Worm (Caenorhabditis elegans) whole organism, L2 larva: ENCODE measurements around the gene srx-50.

Source experiments
- ceh-82 ChIP-seq: fragments of 150-350 bp; optimal IDR thresholded peaks from 2 replicates; lab custom pipeline; 2014; ENCODE audit warnings: missing biosample characterization, missing genetic modification characterization
- mdl-1 ChIP-seq, 2 experiments: fragments of 150-350 bp in 1 of 2; sonication (generic microtip) in 1 of 2; optimal IDR thresholded peaks; 2 replicates each; lab custom pipeline; 2017; ENCODE audit warnings: missing biosample characterization in 2 of 2, missing genetic modification characterization in 2 of 2
- nhr-6 ChIP-seq: fragments of 150-350 bp; optimal IDR thresholded peaks from 2 replicates; lab custom pipeline; 2014; ENCODE audit warnings: missing biosample characterization, missing genetic modification characterization
- ztf-11 ChIP-seq: sonication (generic microtip); optimal IDR thresholded peaks from 2 replicates; lab custom pipeline; 2017; ENCODE audit warnings: missing biosample characterization, missing genetic modification characterization

DNA sequence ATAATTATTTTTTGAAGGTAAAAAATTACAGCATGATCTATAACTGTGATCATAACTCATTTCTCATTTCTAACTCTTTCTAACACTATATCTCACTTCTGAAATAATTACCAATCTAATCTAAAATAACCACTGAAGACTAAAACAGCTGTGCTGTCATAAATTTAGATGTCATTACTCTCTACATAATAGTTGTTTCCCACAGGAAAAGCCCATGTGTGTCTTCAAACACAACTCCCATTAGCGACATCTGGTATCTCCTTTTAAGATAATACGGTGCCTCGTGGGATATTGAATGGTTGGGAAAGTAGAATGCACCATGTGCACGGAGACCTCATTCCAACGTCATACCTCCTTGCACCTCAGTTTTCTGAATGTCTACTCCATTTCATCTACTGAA lies 7.2 kb downstream of the srx-50 start, which contains the start of gene Y43B11AL.1:
- no peak for TF ChIP-seq mdl-1 (tag; optimal IDR thresholded peaks at IDR 0.05; lab: Kevin White, UChicago)
- no peak for TF ChIP-seq ceh-82 (tag; lab: Kevin White, UChicago)
- TF ChIP-seq ztf-11 (tag; lab: Kevin White, UChicago), result no peak
- TF ChIP-seq nhr-6 (tag; lab: Kevin White, UChicago), result no peak
